Worm (Caenorhabditis elegans) whole organism, mixed stage, embryonic: ENCODE data around the gene lido-9.
"Not testable (repeated sequence)": the region's sequence is repeated elsewhere in the genome, so short reads cannot be mapped to it uniquely, and the experiment has no call there.

Source experiments
- M03D4.4 ChIP-seq: sonication (generic microtip); optimal IDR thresholded peaks from 2 replicates; lab custom pipeline; 2017; ENCODE audit warnings: mild to moderate bottlenecking, missing genetic modification characterization, missing compliant biosample characterization
- bed-3 ChIP-seq: fragments of 200-800 bp; sonication (Bioruptor generic); optimal IDR thresholded peaks from 3 replicates; lab custom pipeline; 2018; ENCODE audit warnings: mild to moderate bottlenecking, missing genetic modification characterization, moderate library complexity, missing compliant biosample characterization
- blmp-1 ChIP-seq: fragments of 150-350 bp; optimal IDR thresholded peaks from 2 replicates; lab custom pipeline; 2014; ENCODE audit warnings: missing biosample characterization, missing genetic modification characterization
- ceh-39 ChIP-seq: fragments of 150-350 bp; optimal IDR thresholded peaks from 2 replicates; lab custom pipeline; 2014; ENCODE audit warnings: missing biosample characterization, missing genetic modification characterization
- ceh-43 ChIP-seq: fragments of 200-800 bp; sonication (Bioruptor generic); optimal IDR thresholded peaks from 2 replicates; lab custom pipeline; 2018; ENCODE audit warnings: mild to moderate bottlenecking, missing genetic modification characterization, moderate library complexity, missing compliant biosample characterization
- ceh-83 ChIP-seq: fragments of 200-800 bp; sonication (Bioruptor generic); optimal IDR thresholded peaks from 2 replicates; lab custom pipeline; 2018; ENCODE audit warnings: mild to moderate bottlenecking, missing genetic modification characterization, missing compliant biosample characterization
- ces-1 ChIP-seq: fragments of 150-350 bp; optimal IDR thresholded peaks from 2 replicates; lab custom pipeline; 2014; ENCODE audit warnings: missing biosample characterization, missing genetic modification reagents, missing genetic modification characterization
- drap-1 ChIP-seq: fragments of 200-800 bp; sonication (Bioruptor generic); optimal IDR thresholded peaks from 3 replicates; lab custom pipeline; 2018; ENCODE audit warnings: mild to moderate bottlenecking, missing genetic modification characterization, missing compliant biosample characterization
- elt-3 ChIP-seq: fragments of 150-350 bp; optimal IDR thresholded peaks from 2 replicates; lab custom pipeline; 2014; ENCODE audit warnings: missing biosample characterization, missing genetic modification characterization
- flh-1 ChIP-seq: fragments of 200-800 bp; sonication (Bioruptor generic); optimal IDR thresholded peaks from 2 replicates; lab custom pipeline; 2018; ENCODE audit warnings: mild to moderate bottlenecking, missing genetic modification characterization, moderate library complexity, missing compliant biosample characterization
- ham-2 ChIP-seq: fragments of 200-800 bp; sonication (Bioruptor generic); optimal IDR thresholded peaks from 2 replicates; lab custom pipeline; 2018; ENCODE audit warnings: mild to moderate bottlenecking, missing genetic modification characterization, missing compliant biosample characterization
- hlh-1 ChIP-seq: fragments of 150-350 bp; optimal IDR thresholded peaks from 2 replicates; lab custom pipeline; 2014; ENCODE audit warnings: missing biosample characterization, missing genetic modification reagents, missing genetic modification characterization
- lin-13 ChIP-seq: fragments of 150-350 bp; optimal IDR thresholded peaks from 2 replicates; lab custom pipeline; 2014; ENCODE audit warnings: missing biosample characterization, missing genetic modification characterization
- lin-32 ChIP-seq: fragments of 200-800 bp; sonication (Bioruptor generic); optimal IDR thresholded peaks from 2 replicates; lab custom pipeline; 2018; ENCODE audit warnings: mild to moderate bottlenecking, missing genetic modification characterization, missing compliant biosample characterization
- lsy-2 ChIP-seq: fragments of 150-350 bp; optimal IDR thresholded peaks from 2 replicates; lab custom pipeline; 2014; ENCODE audit warnings: missing biosample characterization, missing genetic modification characterization
- mep-1 ChIP-seq: fragments of 150-350 bp; optimal IDR thresholded peaks from 2 replicates; lab custom pipeline; 2017; ENCODE audit warnings: missing biosample characterization, missing genetic modification reagents, missing genetic modification characterization, inconsistent platforms
- mls-2 ChIP-seq: sonication (generic microtip); optimal IDR thresholded peaks from 2 replicates; lab custom pipeline; 2016; ENCODE audit warnings: mild to moderate bottlenecking, missing genetic modification characterization, moderate library complexity, missing compliant biosample characterization
- nhr-12 ChIP-seq: fragments of 150-350 bp; optimal IDR thresholded peaks from 2 replicates; lab custom pipeline; 2014; ENCODE audit warnings: missing biosample characterization, missing genetic modification characterization
- nhr-2 ChIP-seq: fragments of 150-350 bp; optimal IDR thresholded peaks from 2 replicates; lab custom pipeline; 2014; ENCODE audit warnings: missing biosample characterization, missing genetic modification characterization
- nhr-28 ChIP-seq: fragments of 150-350 bp; optimal IDR thresholded peaks from 2 replicates; lab custom pipeline; 2014; ENCODE audit warnings: missing biosample characterization, missing genetic modification characterization
- pha-4 ChIP-seq: fragments of 150-350 bp; optimal IDR thresholded peaks from 2 replicates; lab custom pipeline; 2018; ENCODE audit warnings: missing biosample characterization, missing genetic modification reagents, missing genetic modification characterization
- snpc-4 ChIP-seq: fragments of 150-350 bp; optimal IDR thresholded peaks from 2 replicates; lab custom pipeline; 2014; ENCODE audit warnings: missing biosample characterization, missing genetic modification characterization
- tbx-8 ChIP-seq: fragments of 200-800 bp; sonication (Bioruptor generic); optimal IDR thresholded peaks from 2 replicates; lab custom pipeline; 2018; ENCODE audit warnings: mild to moderate bottlenecking, missing genetic modification characterization, moderate library complexity, missing compliant biosample characterization
- unc-120 ChIP-seq: sonication (generic microtip); optimal IDR thresholded peaks from 2 replicates; lab custom pipeline; 2017; ENCODE audit warnings: missing genetic modification characterization, missing compliant biosample characterization; ENCODE audit not compliant: poor library complexity, severe bottlenecking
- unc-39 ChIP-seq: fragments of 150-350 bp; optimal IDR thresholded peaks from 2 replicates; lab custom pipeline; 2014; ENCODE audit warnings: missing biosample characterization, missing genetic modification characterization
- unc-62 ChIP-seq: fragments of 150-350 bp; optimal IDR thresholded peaks from 2 replicates; lab custom pipeline; 2014; ENCODE audit warnings: missing biosample characterization, missing genetic modification reagents, missing genetic modification characterization
- ztf-11 ChIP-seq: fragments of 150-350 bp; optimal IDR thresholded peaks from 2 replicates; lab custom pipeline; 2014; ENCODE audit warnings: missing biosample characterization, missing genetic modification characterization

lido-9 gene

DNA sequence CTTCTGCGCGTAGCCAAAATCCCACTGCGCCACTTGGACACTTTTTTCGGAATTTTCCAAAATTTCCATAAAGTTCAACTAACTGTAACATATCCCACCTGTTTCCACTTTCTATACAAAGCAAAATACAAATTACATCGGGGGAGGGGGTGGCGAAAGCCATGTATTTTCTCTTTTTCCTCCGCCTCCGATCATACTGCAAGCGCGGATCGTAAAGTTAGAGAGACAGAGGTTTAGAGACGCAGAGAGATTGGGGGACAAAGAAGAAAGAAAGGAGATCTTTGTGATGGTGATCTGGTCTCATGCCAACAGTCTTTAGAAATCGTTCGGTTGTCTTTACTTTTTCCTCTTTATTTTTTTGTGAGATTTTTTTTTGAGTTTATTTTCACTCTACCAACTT is 27.7 kb downstream of the lido-9 start:
- TF ChIP-seq flh-1 (GFP tag; lab: Kevin White, UChicago): no peak
- TF ChIP-seq mep-1: no peak
- TF ChIP-seq lsy-2 (tag; lab: Kevin White, UChicago): no peak
- no peak for TF ChIP-seq ceh-83 (GFP tag; lab: Kevin White, UChicago)
- TF ChIP-seq blmp-1 (tag; lab: Kevin White, UChicago): peak; percentile 23
- TF ChIP-seq snpc-4 (tag; lab: Kevin White, UChicago): no peak
- no peak for TF ChIP-seq lin-32 (GFP tag; lab: Kevin White, UChicago)
- TF ChIP-seq nhr-2: no peak
- no peak for TF ChIP-seq M03D4.4
- TF ChIP-seq ham-2 (GFP tag; lab: Kevin White, UChicago): peak; percentile 43
- TF ChIP-seq ztf-11: no peak
- no peak for TF ChIP-seq ceh-43 (GFP tag; lab: Kevin White, UChicago)
- TF ChIP-seq tbx-8: no peak
- TF ChIP-seq mls-2 (tag; lab: Kevin White, UChicago): no peak
- TF ChIP-seq ceh-39: no peak
- no peak for TF ChIP-seq unc-62 (GFP tag; lab: Kevin White, UChicago)
- TF ChIP-seq unc-39 (tag; lab: Kevin White, UChicago): no peak

DNA sequence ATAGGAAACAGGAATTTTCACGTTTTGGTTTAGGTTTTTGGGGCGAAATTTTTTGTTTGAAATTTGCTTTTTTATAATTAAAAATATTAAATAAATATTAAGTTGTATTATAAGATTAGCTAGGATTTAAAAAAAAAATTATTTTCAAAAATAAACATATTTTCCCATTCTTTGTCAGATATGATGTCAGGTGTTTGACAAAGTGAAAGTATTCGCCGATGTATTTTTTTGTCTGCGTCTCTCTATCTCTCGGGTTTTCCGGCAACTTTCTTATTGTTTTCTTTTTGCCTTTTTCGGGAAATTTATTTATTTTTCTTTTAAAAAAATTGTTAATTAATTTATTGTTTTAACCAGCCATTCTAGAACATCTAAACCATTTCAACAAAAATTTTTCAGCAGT is 29.8 kb downstream of the lido-9 start:
- TF ChIP-seq blmp-1 (tag; lab: Kevin White, UChicago) (peak; percentile 31), lsy-2 (tag; lab: Kevin White, UChicago) (no peak)

DNA sequence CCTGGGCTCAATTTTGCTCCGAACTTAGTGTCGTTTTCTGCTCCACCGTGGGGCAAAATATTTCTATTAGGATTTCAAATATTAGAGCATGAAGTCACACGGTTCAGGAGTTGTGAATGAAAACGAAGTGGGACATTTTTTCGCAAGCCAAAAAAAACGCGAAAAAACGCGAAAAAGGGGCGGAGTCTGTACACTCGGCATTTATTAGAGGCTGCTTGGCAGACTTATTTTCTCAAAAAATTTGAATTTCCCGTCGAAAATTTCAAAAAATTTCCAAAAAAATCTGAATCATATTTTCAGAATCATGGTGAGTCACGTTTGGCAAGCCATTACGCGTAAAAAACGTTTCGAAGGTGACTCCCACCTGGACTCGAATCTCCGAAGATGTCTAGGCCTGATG is 31.9 kb downstream of the lido-9 start, which contains the start of gene B0454.6:
Gene B0454.6 (plus strand): TSS at position 301 of the 400 bp plus-strand sequence.
- TF ChIP-seq hlh-1; ceh-39; bed-3 (GFP tag; lab: Kevin White, UChicago): not testable (repeated sequence)

DNA sequence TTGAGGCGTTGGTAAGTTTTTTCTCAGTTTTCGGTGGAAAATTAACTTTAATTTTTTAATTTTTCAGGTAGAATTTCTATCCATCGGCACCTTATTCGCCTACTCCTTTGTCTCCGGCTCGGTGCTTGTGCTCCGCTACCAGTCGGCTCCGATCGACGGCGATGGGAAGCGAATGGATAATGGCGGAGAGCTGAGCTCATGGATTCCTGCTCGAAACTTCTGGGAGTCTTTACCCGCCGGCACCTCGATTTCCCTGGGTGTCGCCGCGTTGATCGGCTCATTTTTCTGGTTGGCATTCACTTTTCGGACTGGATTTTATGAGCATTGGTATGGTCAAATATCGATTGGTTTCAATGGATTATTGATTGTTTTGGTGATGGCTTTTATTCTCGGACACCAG is 34.3 kb downstream of the lido-9 start:
- TF ChIP-seq mls-2 (tag; lab: Kevin White, UChicago): no peak
- no peak for TF ChIP-seq ces-1 (GFP tag; lab: Kevin White, UChicago)

DNA sequence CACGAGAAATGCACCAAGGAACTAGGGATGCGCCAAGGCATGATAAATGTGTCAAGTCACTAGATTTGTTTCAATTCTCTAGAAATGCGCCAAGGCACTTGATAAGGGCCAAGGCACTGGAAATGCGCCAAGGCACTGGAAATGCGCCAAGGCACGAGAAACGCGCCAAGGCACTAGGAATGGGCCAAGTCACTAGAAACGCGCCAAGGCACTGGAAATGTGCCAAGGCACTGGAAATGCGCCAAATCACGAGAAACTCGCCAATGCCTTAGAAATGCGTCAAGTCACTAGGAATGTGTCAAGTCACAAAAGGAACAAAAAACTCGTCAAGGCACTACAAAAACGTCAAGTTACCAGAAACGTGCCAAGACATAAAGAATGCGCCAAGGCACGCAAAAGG is 35.8 kb downstream of the lido-9 start:
- TF ChIP-seq unc-62 (GFP tag; lab: Kevin White, UChicago) (no peak), M03D4.4 (no peak), ztf-11 (no peak), nhr-28 (no peak), unc-120 (no peak), pha-4 (tag; lab: Kevin White, UChicago) (no peak), flh-1 (GFP tag; lab: Kevin White, UChicago) (no peak), ham-2 (GFP tag; lab: Kevin White, UChicago) (no peak)

DNA sequence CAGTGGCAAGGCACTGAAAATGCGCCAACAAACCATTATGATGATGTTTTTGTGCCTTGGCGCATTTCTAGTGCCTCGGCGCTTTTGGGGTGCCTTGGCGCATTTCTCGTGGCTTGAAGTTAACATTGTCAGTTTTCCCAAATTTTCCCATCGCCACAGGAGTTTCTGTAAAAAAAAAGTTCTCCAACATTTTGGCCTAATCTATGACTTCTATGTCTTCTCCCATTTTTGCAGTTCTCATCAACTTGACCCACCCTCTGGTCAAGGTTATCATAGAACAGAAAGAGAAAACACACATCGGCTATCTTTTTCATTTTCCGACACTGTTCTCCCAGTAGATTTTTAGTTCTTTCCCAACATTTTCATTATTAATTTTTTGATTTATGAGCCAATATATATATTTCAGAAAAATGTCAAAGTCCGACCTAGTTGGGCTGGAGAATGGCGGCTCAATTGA is 37.9 kb downstream of the lido-9 start, which contains the start of the genes B0454.26 and B0454.5:
Gene B0454.26 (minus strand): TSS at position 101 of the 457 bp plus-strand sequence.
Gene B0454.5 (plus strand): TSS at position 407 of the 457 bp plus-strand sequence.
- TF ChIP-seq ceh-39 (no peak), mls-2 (tag; lab: Kevin White, UChicago) (no peak), nhr-12 (tag; lab: Kevin White, UChicago) (no peak), ztf-11 (no peak), unc-39 (tag; lab: Kevin White, UChicago) (no peak), blmp-1 (tag; lab: Kevin White, UChicago) (no peak), hlh-1 (no peak), nhr-2 (no peak), lin-13 (tag; lab: Kevin White, UChicago) (no peak)

DNA sequence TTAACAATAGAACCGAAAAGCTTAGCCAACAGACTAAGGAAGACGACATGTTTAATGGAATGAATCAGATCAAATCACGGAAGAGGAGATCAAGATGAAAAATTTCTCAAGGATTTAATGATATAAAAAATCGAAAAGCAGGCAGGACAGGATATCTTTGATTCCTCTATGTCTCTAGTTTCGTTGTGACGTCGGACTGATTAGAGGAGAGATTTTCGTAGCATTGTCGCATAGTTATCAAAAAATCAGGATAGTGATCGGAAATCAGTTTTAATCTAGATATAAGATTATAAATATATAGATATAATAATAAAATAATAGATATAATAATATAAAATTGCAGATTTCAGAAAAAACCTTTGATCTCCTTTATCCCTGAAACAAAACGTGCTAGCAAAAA is 42.8 kb downstream of the lido-9 start, which contains the start of gene B0454.8:
Gene B0454.8 (minus strand): TSS at position 101 of the 400 bp plus-strand sequence.
- no peak for TF ChIP-seq elt-3 (tag; lab: Kevin White, UChicago)

DNA sequence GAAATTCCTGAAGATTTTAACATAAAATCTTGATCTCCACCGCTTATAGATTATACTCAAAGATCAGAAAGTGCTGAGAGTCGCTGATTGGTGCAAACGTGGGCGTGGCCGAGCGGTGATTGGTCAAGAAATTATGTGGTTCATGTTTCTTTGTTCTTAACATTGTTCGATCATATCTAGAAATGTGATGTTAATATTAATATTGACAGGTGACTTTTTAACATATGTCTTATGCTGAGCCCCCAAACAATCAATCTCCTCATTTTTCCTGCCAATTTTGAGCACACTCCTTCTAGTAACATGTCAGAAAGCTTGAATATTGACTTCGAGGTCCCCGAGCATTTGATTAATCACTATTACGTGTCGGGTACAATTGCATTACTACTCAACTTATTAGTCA is 43.5 kb downstream of the lido-9 start, which contains the start of gene sri-29:
Gene sri-29 (plus strand): TSS at position 301 of the 400 bp plus-strand sequence.
- TF ChIP-seq drap-1 (GFP tag; lab: Kevin White, UChicago): no peak
- no peak for TF ChIP-seq lin-13 (tag; lab: Kevin White, UChicago)
